Worm (Caenorhabditis elegans) whole organism, mixed stage, embryonic: ENCODE data around the gene rpt-6.

ENCODE experiments used
- bed-3 ChIP-seq: fragments of 200-800 bp; sonication (Bioruptor generic); optimal IDR thresholded peaks from 3 replicates; lab custom pipeline; 2018; ENCODE audit warnings: mild to moderate bottlenecking, missing genetic modification characterization, moderate library complexity, missing compliant biosample characterization
- blmp-1 ChIP-seq: fragments of 150-350 bp; optimal IDR thresholded peaks from 2 replicates; lab custom pipeline; 2014; ENCODE audit warnings: missing biosample characterization, missing genetic modification characterization
- ceh-39 ChIP-seq: fragments of 150-350 bp; optimal IDR thresholded peaks from 2 replicates; lab custom pipeline; 2014; ENCODE audit warnings: missing biosample characterization, missing genetic modification characterization
- ceh-43 ChIP-seq: fragments of 200-800 bp; sonication (Bioruptor generic); optimal IDR thresholded peaks from 2 replicates; lab custom pipeline; 2018; ENCODE audit warnings: mild to moderate bottlenecking, missing genetic modification characterization, moderate library complexity, missing compliant biosample characterization
- ceh-83 ChIP-seq: fragments of 200-800 bp; sonication (Bioruptor generic); optimal IDR thresholded peaks from 2 replicates; lab custom pipeline; 2018; ENCODE audit warnings: mild to moderate bottlenecking, missing genetic modification characterization, missing compliant biosample characterization
- ces-1 ChIP-seq: fragments of 150-350 bp; optimal IDR thresholded peaks from 2 replicates; lab custom pipeline; 2014; ENCODE audit warnings: missing biosample characterization, missing genetic modification reagents, missing genetic modification characterization
- cnd-1 ChIP-seq: fragments of 200-800 bp; sonication (Bioruptor generic); optimal IDR thresholded peaks from 2 replicates; lab custom pipeline; 2018; ENCODE audit warnings: mild to moderate bottlenecking, missing genetic modification characterization, missing compliant biosample characterization
- drap-1 ChIP-seq: fragments of 200-800 bp; sonication (Bioruptor generic); optimal IDR thresholded peaks from 3 replicates; lab custom pipeline; 2018; ENCODE audit warnings: mild to moderate bottlenecking, missing genetic modification characterization, missing compliant biosample characterization
- elt-1 ChIP-seq: sonication (generic microtip); optimal IDR thresholded peaks from 2 replicates; lab custom pipeline; 2017; ENCODE audit warnings: missing genetic modification characterization, mild to moderate bottlenecking, missing compliant biosample characterization, antibody characterized with exemption, moderate library complexity, borderline replicate concordance; ENCODE audit not compliant: insufficient read depth
- elt-3 ChIP-seq: fragments of 150-350 bp; optimal IDR thresholded peaks from 2 replicates; lab custom pipeline; 2014; ENCODE audit warnings: missing biosample characterization, missing genetic modification characterization
- flh-1 ChIP-seq: fragments of 200-800 bp; sonication (Bioruptor generic); optimal IDR thresholded peaks from 2 replicates; lab custom pipeline; 2018; ENCODE audit warnings: mild to moderate bottlenecking, missing genetic modification characterization, moderate library complexity, missing compliant biosample characterization
- ham-2 ChIP-seq: fragments of 200-800 bp; sonication (Bioruptor generic); optimal IDR thresholded peaks from 2 replicates; lab custom pipeline; 2018; ENCODE audit warnings: mild to moderate bottlenecking, missing genetic modification characterization, missing compliant biosample characterization
- hlh-1 ChIP-seq: fragments of 150-350 bp; optimal IDR thresholded peaks from 2 replicates; lab custom pipeline; 2014; ENCODE audit warnings: missing biosample characterization, missing genetic modification reagents, missing genetic modification characterization
- lin-13 ChIP-seq: fragments of 150-350 bp; optimal IDR thresholded peaks from 2 replicates; lab custom pipeline; 2014; ENCODE audit warnings: missing biosample characterization, missing genetic modification characterization
- lin-32 ChIP-seq: fragments of 200-800 bp; sonication (Bioruptor generic); optimal IDR thresholded peaks from 2 replicates; lab custom pipeline; 2018; ENCODE audit warnings: mild to moderate bottlenecking, missing genetic modification characterization, missing compliant biosample characterization
- lsy-2 ChIP-seq: fragments of 150-350 bp; optimal IDR thresholded peaks from 2 replicates; lab custom pipeline; 2014; ENCODE audit warnings: missing biosample characterization, missing genetic modification characterization
- mab-5 ChIP-seq: fragments of 150-350 bp; optimal IDR thresholded peaks from 2 replicates; lab custom pipeline; 2014; ENCODE audit warnings: missing biosample characterization, missing genetic modification characterization
- mep-1 ChIP-seq: fragments of 150-350 bp; optimal IDR thresholded peaks from 2 replicates; lab custom pipeline; 2017; ENCODE audit warnings: missing biosample characterization, missing genetic modification reagents, missing genetic modification characterization, inconsistent platforms
- mls-2 ChIP-seq: sonication (generic microtip); optimal IDR thresholded peaks from 2 replicates; lab custom pipeline; 2016; ENCODE audit warnings: mild to moderate bottlenecking, missing genetic modification characterization, moderate library complexity, missing compliant biosample characterization
- nhr-12 ChIP-seq: fragments of 150-350 bp; optimal IDR thresholded peaks from 2 replicates; lab custom pipeline; 2014; ENCODE audit warnings: missing biosample characterization, missing genetic modification characterization
- nhr-2 ChIP-seq: fragments of 150-350 bp; optimal IDR thresholded peaks from 2 replicates; lab custom pipeline; 2014; ENCODE audit warnings: missing biosample characterization, missing genetic modification characterization
- nhr-237 ChIP-seq: fragments of 150-350 bp; optimal IDR thresholded peaks from 2 replicates; lab custom pipeline; 2014; ENCODE audit warnings: missing biosample characterization, missing genetic modification characterization
- nhr-28 ChIP-seq: fragments of 150-350 bp; optimal IDR thresholded peaks from 2 replicates; lab custom pipeline; 2014; ENCODE audit warnings: missing biosample characterization, missing genetic modification characterization
- pha-4 ChIP-seq: fragments of 150-350 bp; optimal IDR thresholded peaks from 2 replicates; lab custom pipeline; 2018; ENCODE audit warnings: missing biosample characterization, missing genetic modification reagents, missing genetic modification characterization
- sem-2 ChIP-seq: fragments of 200-800 bp; sonication (Bioruptor generic); optimal IDR thresholded peaks from 2 replicates; lab custom pipeline; 2018; ENCODE audit warnings: mild to moderate bottlenecking, missing genetic modification characterization, missing compliant biosample characterization
- snpc-4 ChIP-seq: fragments of 150-350 bp; optimal IDR thresholded peaks from 2 replicates; lab custom pipeline; 2014; ENCODE audit warnings: missing biosample characterization, missing genetic modification characterization
- sptf-1 ChIP-seq: sonication (generic microtip); optimal IDR thresholded peaks from 2 replicates; lab custom pipeline; 2017; ENCODE audit warnings: mild to moderate bottlenecking, missing genetic modification characterization, moderate library complexity, missing compliant biosample characterization
- tbx-8 ChIP-seq: fragments of 200-800 bp; sonication (Bioruptor generic); optimal IDR thresholded peaks from 2 replicates; lab custom pipeline; 2018; ENCODE audit warnings: mild to moderate bottlenecking, missing genetic modification characterization, moderate library complexity, missing compliant biosample characterization
- unc-120 ChIP-seq: sonication (generic microtip); optimal IDR thresholded peaks from 2 replicates; lab custom pipeline; 2017; ENCODE audit warnings: missing genetic modification characterization, missing compliant biosample characterization; ENCODE audit not compliant: poor library complexity, severe bottlenecking
- unc-39 ChIP-seq: fragments of 150-350 bp; optimal IDR thresholded peaks from 2 replicates; lab custom pipeline; 2014; ENCODE audit warnings: missing biosample characterization, missing genetic modification characterization
- unc-62 ChIP-seq: fragments of 150-350 bp; optimal IDR thresholded peaks from 2 replicates; lab custom pipeline; 2014; ENCODE audit warnings: missing biosample characterization, missing genetic modification reagents, missing genetic modification characterization
- zip-8 ChIP-seq: fragments of 150-350 bp; optimal IDR thresholded peaks from 2 replicates; lab custom pipeline; 2014; ENCODE audit warnings: missing biosample characterization, missing genetic modification characterization

rpt-6 gene

ce11 chrIII:12368462-12369306 is 1.6 kb upstream of the rpt-6 start, which contains the start of gene his-72:
TSS of gene his-72 (minus strand) at chrIII:12369050.
- TF ChIP-seq blmp-1 (no peak), lin-13 (tag; lab: Kevin White, UChicago) (peak; percentile 27), ceh-43 (GFP tag; lab: Kevin White, UChicago) (no peak), zip-8 (tag; lab: Kevin White, UChicago) (no peak), bed-3 (GFP tag; lab: Kevin White, UChicago) (peak; percentile 7), flh-1 (GFP tag; lab: Kevin White, UChicago) (peak; percentile 3), unc-39 (no peak), lsy-2 (tag; lab: Kevin White, UChicago) (peak; percentile 11), mep-1 (tag; lab: Kevin White, UChicago) (peak; percentile 50), unc-120 (tag; lab: Kevin White, UChicago) (peak; percentile 41), drap-1 (GFP tag; lab: Kevin White, UChicago) (peak; percentile 54), elt-1 (tag; lab: Kevin White, UChicago) (no peak), sem-2 (GFP tag; lab: Kevin White, UChicago) (no peak), pha-4 (peak; percentile 3), sptf-1 (tag; lab: Kevin White, UChicago) (peak; percentile 45), ceh-83 (GFP tag; lab: Kevin White, UChicago) (peak; percentile 75), hlh-1 (tag; lab: Kevin White, UChicago) (peak; percentile 100), cnd-1 (tag; lab: Kevin White, UChicago) (peak; percentile 52), nhr-12 (tag; lab: Kevin White, UChicago) (peak; percentile 45), unc-62 (peak; percentile 12), snpc-4 (tag; lab: Kevin White, UChicago) (no peak), ham-2 (peak; percentile 23), mab-5 (tag; lab: Kevin White, UChicago) (no peak), elt-3 (no peak), mls-2 (tag; lab: Kevin White, UChicago) (peak; percentile 53), nhr-28 (tag; lab: Kevin White, UChicago) (no peak), ceh-39 (tag; lab: Kevin White, UChicago) (peak; percentile 46)

ce11 chrIII:12369476-12369875 is 780 bp upstream of the rpt-6 start:
- TF ChIP-seq lin-13 (tag; lab: Kevin White, UChicago), result peak; percentile 43
- no peak for TF ChIP-seq lin-32 (GFP tag; lab: Kevin White, UChicago)
- TF ChIP-seq hlh-1 (tag; lab: Kevin White, UChicago), result peak; percentile 100
- TF ChIP-seq ces-1 (GFP tag; lab: Kevin White, UChicago), result peak; percentile 37
- TF ChIP-seq sptf-1 (tag; lab: Kevin White, UChicago), result no peak
- TF ChIP-seq, all 35 proteins: peak for 3

- TF ChIP-seq mab-5 (tag; lab: Kevin White, UChicago) (no peak), lsy-2 (tag; lab: Kevin White, UChicago) (no peak), ham-2 (no peak), nhr-12 (tag; lab: Kevin White, UChicago) (no peak), bed-3 (GFP tag; lab: Kevin White, UChicago) (no peak), nhr-2 (no peak), ceh-83 (GFP tag; lab: Kevin White, UChicago) (no peak), zip-8 (tag; lab: Kevin White, UChicago) (no peak), lin-13 (tag; lab: Kevin White, UChicago) (no peak), sptf-1 (tag; lab: Kevin White, UChicago) (no peak), nhr-237 (no peak), flh-1 (GFP tag; lab: Kevin White, UChicago) (no peak), lin-32 (GFP tag; lab: Kevin White, UChicago) (no peak), sem-2 (GFP tag; lab: Kevin White, UChicago) (no peak), ces-1 (GFP tag; lab: Kevin White, UChicago) (no peak), tbx-8 (GFP tag; lab: Kevin White, UChicago) (no peak), ceh-39 (tag; lab: Kevin White, UChicago) (no peak), blmp-1 (no peak), cnd-1 (tag; lab: Kevin White, UChicago) (no peak)
These were observed 2.1 kb downstream of the rpt-6 start for ce11 chrIII:12372080-12373065.
